Fruit fly (Drosophila melanogaster): ENCODE measurements around the gene CG34124.

dm6 chr2L:4937060-4937459 lies 21.2 kb upstream of the CG34124 start, which contains the start of gene Sgs1:
- TF ChIP-seq Gug (GFP tag; IDR thresholded peaks at IDR 0.05) (no peak), Hr39 (GFP tag; optimal IDR thresholded peaks at IDR 0.05) (no peak), CG16779 (tag; optimal IDR thresholded peaks at IDR 0.05) (no peak), Sox102F (GFP tag; optimal IDR thresholded peaks at IDR 0.05) (no peak), esn (GFP tag; optimal IDR thresholded peaks at IDR 0.05) (no peak), CG11294 (GFP tag; IDR thresholded peaks at IDR 0.05) (no peak), Hr4 (GFP tag; optimal IDR thresholded peaks at IDR 0.05) (no peak), acj6 (GFP tag; optimal IDR thresholded peaks at IDR 0.05) (no peak), achi (GFP tag; optimal IDR thresholded peaks at IDR 0.05) (no peak), CG6854 (GFP tag; optimal IDR thresholded peaks at IDR 0.05) (no peak)
